Worm (Caenorhabditis elegans): ENCODE results near the gene sgcb-1.
A peak's percentile ranks its signal among the peaks of the same experiment; 100 is the strongest.

Gene sgcb-1

ce11 chrII:325639-326350 is at the start of gene sgcb-1:
sgcb-1 (plus strand) TSS chrII:326300.
- TF ChIP-seq T22C8.4 (GFP tag; IDR thresholded peaks at IDR 0.05) (no peak), flt-1 (GFP tag; IDR thresholded peaks at IDR 0.05) (no peak), med-1 (GFP tag; optimal IDR thresholded peaks at IDR 0.05; ENCODE audit: insufficient read depth) (no peak), ztf-23 (GFP tag; IDR thresholded peaks at IDR 0.05) (no peak), tab-1 (GFP tag; IDR thresholded peaks at IDR 0.05) (no peak), klf-2 (GFP tag; conservative IDR thresholded peaks at IDR 0.05) (no peak), cog-1 (tag; optimal IDR thresholded peaks at IDR 0.05) (no peak), ref-1 (GFP tag; conservative IDR thresholded peaks at IDR 0.05) (no peak), ztf-29 (GFP tag; IDR thresholded peaks at IDR 0.05) (no peak)

DNA sequence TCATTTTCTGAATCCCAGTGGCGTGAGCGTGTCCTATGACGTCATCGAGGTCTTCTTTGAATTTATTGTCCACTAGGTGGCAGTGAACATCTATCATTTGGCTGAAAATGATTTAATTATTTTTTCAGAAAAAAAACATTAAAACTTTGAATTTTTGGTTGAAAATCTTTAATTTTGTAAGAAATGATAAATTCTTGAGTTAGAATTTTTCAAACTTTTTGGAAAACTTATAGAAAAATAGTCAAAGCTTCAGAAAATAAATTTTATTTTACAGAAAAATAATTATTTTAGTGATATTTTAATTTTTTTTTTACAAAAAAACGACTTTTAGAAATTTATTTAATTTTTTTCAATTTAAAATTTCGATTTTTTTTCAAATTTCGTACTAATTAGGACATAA is 47.5 kb upstream of the sgcb-1 start, which contains the start of gene B0432.8:
Gene B0432.8 (minus strand): TSS at position 101 of the 400 bp plus-strand sequence.
- TF ChIP-seq ztf-29 (GFP tag; IDR thresholded peaks at IDR 0.05) (no peak), flt-1 (GFP tag; IDR thresholded peaks at IDR 0.05) (no peak), cog-1 (tag; optimal IDR thresholded peaks at IDR 0.05) (no peak), ztf-23 (GFP tag; IDR thresholded peaks at IDR 0.05) (no peak), med-1 (GFP tag; optimal IDR thresholded peaks at IDR 0.05; ENCODE audit: insufficient read depth) (no peak), klf-2 (GFP tag; conservative IDR thresholded peaks at IDR 0.05) (no peak), tab-1 (GFP tag; IDR thresholded peaks at IDR 0.05) (no peak), T22C8.4 (GFP tag; IDR thresholded peaks at IDR 0.05) (no peak), ref-1 (GFP tag; conservative IDR thresholded peaks at IDR 0.05) (no peak)

ce11 chrII:282483-282882 is 43.6 kb upstream of the sgcb-1 start, which contains the start of gene trul-1:
trul-1 (minus strand) TSS chrII:282583.
- TF ChIP-seq flt-1 (GFP tag; IDR thresholded peaks at IDR 0.05) (no peak), ztf-23 (GFP tag; IDR thresholded peaks at IDR 0.05) (no peak), med-1 (GFP tag; optimal IDR thresholded peaks at IDR 0.05; ENCODE audit: insufficient read depth) (no peak), tab-1 (GFP tag; IDR thresholded peaks at IDR 0.05) (no peak), klf-2 (GFP tag; conservative IDR thresholded peaks at IDR 0.05) (no peak), ref-1 (GFP tag; conservative IDR thresholded peaks at IDR 0.05) (no peak), ztf-29 (GFP tag; IDR thresholded peaks at IDR 0.05) (no peak), cog-1 (tag; optimal IDR thresholded peaks at IDR 0.05) (no peak), T22C8.4 (GFP tag; IDR thresholded peaks at IDR 0.05) (no peak)

DNA sequence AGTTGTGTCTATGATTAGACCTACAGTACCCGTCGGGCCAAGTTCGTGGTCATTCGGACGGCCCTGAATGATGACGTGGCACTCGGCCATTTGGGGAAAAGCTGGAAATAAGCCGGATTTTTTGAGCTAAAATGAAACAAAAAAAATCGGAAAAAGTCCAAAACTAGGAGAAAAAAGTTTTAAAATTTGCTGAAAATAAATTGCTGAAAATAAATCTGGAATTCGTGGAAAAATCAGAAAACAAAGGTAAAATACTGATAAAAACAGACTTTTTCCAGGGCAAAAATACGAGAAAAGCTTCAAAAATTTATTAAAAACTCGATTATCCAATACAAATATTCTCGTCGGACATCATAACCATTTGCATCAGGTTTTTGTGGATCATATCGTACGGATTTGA is 42.5 kb upstream of the sgcb-1 start, which contains the start of gene B0432.9:
Gene B0432.9 (minus strand): TSS at position 101 of the 400 bp plus-strand sequence.
- no peak for TF ChIP-seq T22C8.4 (GFP tag; IDR thresholded peaks at IDR 0.05)
- TF ChIP-seq med-1 (GFP tag; optimal IDR thresholded peaks at IDR 0.05; ENCODE audit: insufficient read depth): no peak
- TF ChIP-seq ref-1 (GFP tag; conservative IDR thresholded peaks at IDR 0.05): no peak
- no peak for TF ChIP-seq ztf-23 (GFP tag; IDR thresholded peaks at IDR 0.05)
- no peak for TF ChIP-seq ztf-29 (GFP tag; IDR thresholded peaks at IDR 0.05)
- no peak for TF ChIP-seq cog-1 (tag; optimal IDR thresholded peaks at IDR 0.05)
- TF ChIP-seq klf-2 (GFP tag; conservative IDR thresholded peaks at IDR 0.05): no peak
- TF ChIP-seq flt-1 (GFP tag; IDR thresholded peaks at IDR 0.05): no peak
- TF ChIP-seq tab-1 (GFP tag; IDR thresholded peaks at IDR 0.05): no peak

DNA sequence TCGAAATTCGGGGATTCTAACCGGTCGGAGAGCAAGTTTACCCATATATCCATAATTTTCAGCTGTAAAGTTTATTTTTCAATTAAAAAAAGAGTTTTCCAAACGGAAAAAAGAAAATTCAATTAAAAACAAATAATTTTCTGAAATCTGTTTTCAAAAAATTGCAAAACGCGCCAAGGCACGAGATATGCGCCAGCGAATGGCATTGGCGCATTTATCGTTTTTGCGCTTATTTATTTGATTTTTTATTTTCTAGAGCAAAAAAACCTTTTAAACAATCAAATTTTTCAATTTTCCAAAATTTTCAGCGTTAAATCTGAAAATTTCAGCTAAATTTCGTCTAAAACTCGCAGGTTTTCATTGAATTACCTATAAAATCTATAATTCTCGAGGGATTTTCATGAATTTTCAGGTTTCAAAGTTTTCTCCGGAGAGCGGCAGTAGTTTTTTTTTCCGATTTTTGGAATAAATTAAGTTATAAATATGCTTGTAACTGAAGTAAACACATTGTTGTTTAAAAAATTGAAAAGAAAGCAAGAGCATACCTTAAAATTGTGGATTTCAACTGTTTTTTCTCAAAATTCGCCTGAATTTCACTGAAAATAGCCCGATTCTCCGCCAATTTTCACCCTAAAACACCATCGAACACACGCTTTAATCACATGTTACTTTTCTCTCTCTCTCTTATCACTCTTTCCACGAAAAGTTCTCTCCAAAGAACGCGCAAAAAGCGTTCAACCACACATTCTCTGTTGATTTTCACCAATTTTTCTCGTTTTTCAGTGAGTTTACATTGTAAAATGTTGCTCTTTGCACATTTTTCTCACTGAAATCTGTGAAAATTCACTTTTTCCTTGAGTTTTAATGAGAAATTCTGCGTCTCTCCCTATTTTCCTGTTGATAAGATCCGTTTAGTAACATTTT is 40.2 kb upstream of the sgcb-1 start, which contains the start of gene B0432.10:
Gene B0432.10 (minus strand): TSS at position 649 of the 924 bp plus-strand sequence.
- TF ChIP-seq cog-1 (tag; optimal IDR thresholded peaks at IDR 0.05) (peak; percentile 29), med-1 (GFP tag; optimal IDR thresholded peaks at IDR 0.05; ENCODE audit: insufficient read depth) (no peak), klf-2 (GFP tag; conservative IDR thresholded peaks at IDR 0.05) (no peak)

DNA sequence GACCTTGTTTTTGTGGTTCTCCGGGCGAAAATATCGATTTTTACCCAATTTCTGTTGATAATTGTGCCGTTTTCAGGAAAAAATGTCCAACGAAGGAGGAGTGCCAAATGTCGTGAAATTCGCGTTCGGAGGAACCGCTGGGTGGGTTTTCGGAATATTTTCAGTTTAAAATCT is 39.7 kb upstream of the sgcb-1 start, which contains the start of gene misc-1:
Gene misc-1 (plus strand): TSS at position 75 of the 174 bp plus-strand sequence.
- TF ChIP-seq klf-2 (GFP tag; conservative IDR thresholded peaks at IDR 0.05) (no peak), ztf-23 (GFP tag; IDR thresholded peaks at IDR 0.05) (no peak), T22C8.4 (GFP tag; IDR thresholded peaks at IDR 0.05) (0 out of 2 replicates have a peak, but pooled peaks have one; percentile 20), flt-1 (GFP tag; IDR thresholded peaks at IDR 0.05) (no peak), tab-1 (GFP tag; IDR thresholded peaks at IDR 0.05) (no peak), ref-1 (GFP tag; conservative IDR thresholded peaks at IDR 0.05) (no peak)

- TF ChIP-seq cog-1 (tag; optimal IDR thresholded peaks at IDR 0.05) (no peak), ztf-29 (GFP tag; IDR thresholded peaks at IDR 0.05) (no peak), ref-1 (GFP tag; conservative IDR thresholded peaks at IDR 0.05) (no peak), tab-1 (GFP tag; IDR thresholded peaks at IDR 0.05) (no peak), med-1 (GFP tag; optimal IDR thresholded peaks at IDR 0.05; ENCODE audit: insufficient read depth) (no peak), T22C8.4 (GFP tag; IDR thresholded peaks at IDR 0.05) (no peak), flt-1 (GFP tag; IDR thresholded peaks at IDR 0.05) (no peak), klf-2 (GFP tag; conservative IDR thresholded peaks at IDR 0.05) (no peak), ztf-23 (GFP tag; IDR thresholded peaks at IDR 0.05) (no peak)
These were observed 37.3 kb upstream of the sgcb-1 start, which contains the start of gene mrpl-41 for ce11 chrII:288705-289205. mrpl-41 (plus strand) TSS chrII:288939.

DNA sequence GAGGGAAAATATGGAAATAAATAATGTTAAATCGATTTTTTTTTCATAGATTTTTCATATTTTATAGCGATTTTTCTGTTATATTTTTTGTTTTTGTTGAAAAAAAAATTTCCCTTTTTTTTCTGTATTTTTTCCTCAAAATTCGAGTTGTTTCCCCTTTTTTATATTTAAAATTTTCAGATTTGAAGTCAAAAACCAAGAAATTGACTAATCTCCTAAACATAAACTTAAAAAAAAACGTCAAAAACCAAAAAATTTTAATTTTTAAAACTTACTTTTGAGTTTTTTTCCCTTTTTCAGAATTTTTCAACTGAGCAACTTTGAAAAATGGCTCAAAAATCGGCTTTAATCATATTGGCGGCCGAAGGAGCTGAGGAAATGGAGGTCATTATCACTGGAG is 35.8 kb upstream of the sgcb-1 start, which contains the start of gene djr-1.1:
Gene djr-1.1 (plus strand): TSS at position 301 of the 400 bp plus-strand sequence.
- TF ChIP-seq cog-1 (tag; optimal IDR thresholded peaks at IDR 0.05) (no peak), ztf-29 (GFP tag; IDR thresholded peaks at IDR 0.05) (no peak), T22C8.4 (GFP tag; IDR thresholded peaks at IDR 0.05) (no peak), ztf-23 (GFP tag; IDR thresholded peaks at IDR 0.05) (no peak), ref-1 (GFP tag; conservative IDR thresholded peaks at IDR 0.05) (no peak), flt-1 (GFP tag; IDR thresholded peaks at IDR 0.05) (no peak), klf-2 (GFP tag; conservative IDR thresholded peaks at IDR 0.05) (no peak), tab-1 (GFP tag; IDR thresholded peaks at IDR 0.05) (no peak), med-1 (GFP tag; optimal IDR thresholded peaks at IDR 0.05; ENCODE audit: insufficient read depth) (no peak)

DNA sequence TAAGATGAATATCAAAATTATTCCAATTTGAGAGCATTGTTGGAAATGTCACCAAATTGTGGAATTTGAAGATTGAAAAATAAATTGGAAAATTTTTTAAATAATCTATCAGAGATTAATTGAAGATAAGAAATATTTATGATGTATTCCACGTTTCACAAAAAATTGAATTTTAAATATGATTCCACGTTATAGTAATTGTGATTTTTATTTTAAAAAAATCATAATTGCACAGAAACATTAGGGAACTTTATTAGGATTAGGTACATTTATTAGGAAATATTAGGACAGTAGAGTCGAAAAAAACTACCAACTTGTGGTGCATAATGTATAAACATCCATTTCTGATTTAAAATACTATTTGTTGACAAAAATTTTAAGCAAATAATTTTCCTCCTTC is 31.5 kb upstream of the sgcb-1 start, which contains the start of gene B0432.11:
Gene B0432.11 (minus strand): TSS at position 101 of the 400 bp plus-strand sequence.
- no peak for TF ChIP-seq ztf-23 (GFP tag; IDR thresholded peaks at IDR 0.05)
- TF ChIP-seq klf-2 (GFP tag; conservative IDR thresholded peaks at IDR 0.05): no peak
- no peak for TF ChIP-seq T22C8.4 (GFP tag; IDR thresholded peaks at IDR 0.05)
- no peak for TF ChIP-seq ztf-29 (GFP tag; IDR thresholded peaks at IDR 0.05)
- no peak for TF ChIP-seq cog-1 (tag; optimal IDR thresholded peaks at IDR 0.05)
- no peak for TF ChIP-seq tab-1 (GFP tag; IDR thresholded peaks at IDR 0.05)
- TF ChIP-seq ref-1 (GFP tag; conservative IDR thresholded peaks at IDR 0.05): no peak
- TF ChIP-seq med-1 (GFP tag; optimal IDR thresholded peaks at IDR 0.05; ENCODE audit: insufficient read depth): no peak
- TF ChIP-seq flt-1 (GFP tag; IDR thresholded peaks at IDR 0.05): no peak
